Fruit fly (Drosophila melanogaster): ENCODE measurements around the gene CG12880.

DNA sequence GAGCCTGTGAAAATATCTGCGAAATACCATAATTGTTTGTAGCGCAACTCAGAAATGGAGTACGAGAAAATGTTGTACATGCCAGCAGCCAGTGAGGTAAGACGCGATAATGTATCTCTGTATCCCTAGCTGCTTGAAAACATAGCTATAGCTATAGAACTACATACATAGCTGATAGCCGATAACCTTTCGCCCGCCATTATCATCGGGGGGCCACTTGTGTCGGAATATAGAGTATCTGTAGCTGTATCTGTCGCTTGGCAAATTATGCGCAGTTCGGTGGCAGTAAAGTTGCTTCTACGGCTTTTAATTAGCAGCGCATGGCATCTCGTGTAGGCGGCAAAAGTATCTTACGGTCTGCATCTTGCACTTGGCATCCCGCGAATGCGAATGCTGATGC is 51.3 kb downstream of the CG12880 start:
- TF ChIP-seq bab1 (GFP tag; optimal IDR thresholded peaks at IDR 0.05) (no peak), toe (GFP tag; optimal IDR thresholded peaks at IDR 0.05) (no peak), cic (GFP tag; optimal IDR thresholded peaks at IDR 0.05) (no peak), ovo (GFP tag; optimal IDR thresholded peaks at IDR 0.05) (no peak)

Data from whole organism, adult.